2 fruit fly cellular contexts compared by ENCODE assay signal in genomic region chrX:5989368-5989767, dm6.
TF ChIP-seq lines count a peak whose summit lies in the region.

No protein-coding gene starts in this region.

TF ChIP-seq in whole organism, embryonic, 481 proteins besides CTCF, POLR2A, EP300 and RAD21 (continued from another document and continues in another):
- TF ChIP-seq CG17328 (GFP tag; IDR thresholded peaks at IDR 0.05; lab: Robert Waterston, UW) (peak; percentile 48; the same call in 1 of the 2 replicates), CG12104 (GFP tag; optimal IDR thresholded peaks at IDR 0.05; lab: Kevin White, UChicago) (no peak), vfl (GFP tag; optimal IDR thresholded peaks at IDR 0.05; lab: Kevin White, UChicago) (no peak), repo (GFP tag; optimal IDR thresholded peaks at IDR 0.05; lab: Kevin White, UChicago) (no peak), CG6765 (GFP tag; optimal IDR thresholded peaks at IDR 0.05; lab: Kevin White, UChicago) (no peak), CG5953 (GFP tag; IDR thresholded peaks at IDR 0.05; lab: Robert Waterston, UW) (no peak), CG31365 (tag; optimal IDR thresholded peaks at IDR 0.05; lab: Kevin White, UChicago) (no peak), ATbp (GFP tag; optimal IDR thresholded peaks at IDR 0.05; lab: Kevin White, UChicago) (peak; percentile 43), CG13424 (tag; optimal IDR thresholded peaks at IDR 0.05; lab: Kevin White, UChicago) (peak; percentile 42), caup (GFP tag; optimal IDR thresholded peaks at IDR 0.05; lab: Kevin White, UChicago; ENCODE audit: severe bottlenecking) (no peak), croc (GFP tag; conservative IDR thresholded peaks at IDR 0.05; lab: Robert Waterston, UW) (peak; percentile 29; the same call in 1 of the 3 replicates), kni (GFP tag; optimal IDR thresholded peaks at IDR 0.05; lab: Kevin White, UChicago) (no peak), zfh1 (GFP tag; IDR thresholded peaks at IDR 0.05; lab: Robert Waterston, UW) (0 out of 3 replicates have a peak, but pooled peaks have one; percentile 57), onecut (GFP tag; IDR thresholded peaks at IDR 0.05; lab: Robert Waterston, UW) (no peak), Ssrp (tag; optimal IDR thresholded peaks at IDR 0.05; lab: Kevin White, UChicago) (peak; percentile 39), ind (GFP tag; optimal IDR thresholded peaks at IDR 0.05; lab: Kevin White, UChicago) (peak; percentile 10), twi (tag; optimal IDR thresholded peaks at IDR 0.05; lab: Kevin White, UChicago) (no peak), CG12299 (tag; optimal IDR thresholded peaks at IDR 0.05; lab: Kevin White, UChicago) (no peak), ranshi (GFP tag; IDR thresholded peaks at IDR 0.05; lab: Robert Waterston, UW) (peak; percentile 48; the same call in 1 of the 2 replicates), CG6654 (GFP tag; optimal IDR thresholded peaks at IDR 0.05; lab: Kevin White, UChicago) (no peak), CG8089 (GFP tag; optimal IDR thresholded peaks at IDR 0.05; lab: Kevin White, UChicago) (no peak), Ptx1 (GFP tag; IDR thresholded peaks at IDR 0.05; lab: Robert Waterston, UW) (peak; percentile 66), Med (GFP tag; lab: Kevin White, UChicago) (no peak), inv (GFP tag; IDR thresholded peaks at IDR 0.05; lab: Robert Waterston, UW; ENCODE audit: partially characterized antibody) (no peak), CG11085 (GFP tag; IDR thresholded peaks at IDR 0.05; lab: Robert Waterston, UW) (no peak), CG12219 (GFP tag; optimal IDR thresholded peaks at IDR 0.05; lab: Kevin White, UChicago) (peak; percentile 47), CG18011 (GFP tag; optimal IDR thresholded peaks at IDR 0.05; lab: Kevin White, UChicago) (no peak), CG4854 (GFP tag; optimal IDR thresholded peaks at IDR 0.05; lab: Kevin White, UChicago) (no peak), CG4820 (GFP tag; optimal IDR thresholded peaks at IDR 0.05; lab: Kevin White, UChicago) (peak; percentile 32), zen2 (GFP tag; IDR thresholded peaks at IDR 0.05; lab: Robert Waterston, UW; ENCODE audit: partially characterized antibody) (no peak), danr (GFP tag; IDR thresholded peaks at IDR 0.05; lab: Robert Waterston, UW) (no peak), schlank (tag; optimal IDR thresholded peaks at IDR 0.05; lab: Kevin White, UChicago) (no peak), Max (GFP tag; optimal IDR thresholded peaks at IDR 0.05; lab: Kevin White, UChicago) (no peak), ttk (GFP tag; IDR thresholded peaks at IDR 0.05; lab: Robert Waterston, UW) (peak; percentile 46; the same call in 1 of the 2 replicates), CG18764 (GFP tag; optimal IDR thresholded peaks at IDR 0.05; lab: Kevin White, UChicago) (no peak), CG14710 (tag; optimal IDR thresholded peaks at IDR 0.05; lab: Kevin White, UChicago) (peak; percentile 13), Opbp (GFP tag; IDR thresholded peaks at IDR 0.05; lab: Robert Waterston, UW; ENCODE audit: partially characterized antibody) (no peak), CG6272 (GFP tag; IDR thresholded peaks at IDR 0.05; lab: Robert Waterston, UW) (no peak), sc (optimal IDR thresholded peaks at IDR 0.05; lab: Kevin White, UChicago) (no peak), sc (GFP tag; optimal IDR thresholded peaks at IDR 0.05; lab: Kevin White, UChicago) (no peak), CG2875 (GFP tag; optimal IDR thresholded peaks at IDR 0.05; lab: Kevin White, UChicago) (no peak), psq (GFP tag; optimal IDR thresholded peaks at IDR 0.05; lab: Kevin White, UChicago) (no peak), CG10462 (GFP tag; optimal IDR thresholded peaks at IDR 0.05; lab: Kevin White, UChicago) (no peak), gcm2 (GFP tag; optimal IDR thresholded peaks at IDR 0.05; lab: Kevin White, UChicago) (no peak), tgo (GFP tag; IDR thresholded peaks at IDR 0.05; lab: Robert Waterston, UW) (peak; percentile 42; the same call in 1 of the 3 replicates), yki (optimal IDR thresholded peaks at IDR 0.05; lab: Kevin White, UChicago) (no peak), Dbx (GFP tag; IDR thresholded peaks at IDR 0.05; lab: Robert Waterston, UW) (no peak), vnd (GFP tag; IDR thresholded peaks at IDR 0.05; lab: Robert Waterston, UW; ENCODE audit: partially characterized antibody) (no peak), chif (GFP tag; optimal IDR thresholded peaks at IDR 0.05; lab: Kevin White, UChicago) (peak; percentile 2 to 11), Meics (GFP tag; optimal IDR thresholded peaks at IDR 0.05; lab: Kevin White, UChicago) (peak; percentile 7), ro (GFP tag; IDR thresholded peaks at IDR 0.05; lab: Robert Waterston, UW) (no peak), usp (GFP tag; optimal IDR thresholded peaks at IDR 0.05; lab: Kevin White, UChicago) (no peak), Hr3 (GFP tag; optimal IDR thresholded peaks at IDR 0.05; lab: Kevin White, UChicago) (no peak), mld (GFP tag; IDR thresholded peaks at IDR 0.05; lab: Robert Waterston, UW; ENCODE audit: partially characterized antibody) (no peak), aop (GFP tag; IDR thresholded peaks at IDR 0.05; lab: Robert Waterston, UW) (no peak), CG13775 (GFP tag; optimal IDR thresholded peaks at IDR 0.05; lab: Kevin White, UChicago) (peak; percentile 7), CG1024 (GFP tag; IDR thresholded peaks at IDR 0.05; lab: Robert Waterston, UW) (no peak), CG4404 (GFP tag; IDR thresholded peaks at IDR 0.05; lab: Robert Waterston, UW) (no peak), ewg (GFP tag; optimal IDR thresholded peaks at IDR 0.05; lab: Kevin White, UChicago) (peak; percentile 29), pnt (GFP tag; optimal IDR thresholded peaks at IDR 0.05; lab: Kevin White, UChicago) (no peak), CG9609 (GFP tag; optimal IDR thresholded peaks at IDR 0.05; lab: Kevin White, UChicago) (no peak), insv (GFP tag; optimal IDR thresholded peaks at IDR 0.05; lab: Kevin White, UChicago) (no peak), oc (tag; optimal IDR thresholded peaks at IDR 0.05; lab: Kevin White, UChicago) (peak; percentile 11), gsb (GFP tag; IDR thresholded peaks at IDR 0.05; lab: Robert Waterston, UW) (peak; percentile 34; the same call in 1 of the 2 replicates), nerfin-2 (GFP tag; IDR thresholded peaks at IDR 0.05; lab: Robert Waterston, UW; ENCODE audit: partially characterized antibody) (no peak), CG15696 (tag; optimal IDR thresholded peaks at IDR 0.05; lab: Kevin White, UChicago) (no peak), CG17802 (tag; optimal IDR thresholded peaks at IDR 0.05; lab: Kevin White, UChicago) (no peak)

TF ChIP-seq in whole organism, prepupa, 60 proteins besides CTCF, POLR2A, EP300 and RAD21 (continued from another document):
- TF ChIP-seq CG6163 (GFP tag; IDR thresholded peaks at IDR 0.05; lab: Robert Waterston, UW) = peak; percentile 43; the same call in 1 of the 3 replicates
